Fruit fly (Drosophila melanogaster) S2 (cell line): ENCODE measurements around the gene CG31141.

Source experiments
- CG8478 ChIP-seq: fragments of >200 bp; optimal IDR thresholded peaks from 2 replicates; lab custom pipeline; 2018
- CTCF ChIP-seq, 2 experiments: fragments of >200 bp; optimal IDR thresholded peaks; 2 replicates each; lab custom pipeline; 2018

Gene CG31141

dm6 chr3R:23971208-23971607 is 48.1 kb downstream of the CG31141 start:
- TF ChIP-seq CTCF (optimal IDR thresholded peaks at IDR 0.05; lab: Kevin White, UChicago) (no peak), CG8478 (lab: Kevin White, UChicago) (no peak)

- no peak for TF ChIP-seq CG8478 (lab: Kevin White, UChicago)
- no peak for TF ChIP-seq CTCF (optimal IDR thresholded peaks at IDR 0.05; lab: Kevin White, UChicago)
Measured at dm6 chr3R:23971764-23972163, 48.7 kb downstream of the CG31141 start.
